Fruit fly (Drosophila melanogaster): ENCODE results near the gene CG7878.

DNA sequence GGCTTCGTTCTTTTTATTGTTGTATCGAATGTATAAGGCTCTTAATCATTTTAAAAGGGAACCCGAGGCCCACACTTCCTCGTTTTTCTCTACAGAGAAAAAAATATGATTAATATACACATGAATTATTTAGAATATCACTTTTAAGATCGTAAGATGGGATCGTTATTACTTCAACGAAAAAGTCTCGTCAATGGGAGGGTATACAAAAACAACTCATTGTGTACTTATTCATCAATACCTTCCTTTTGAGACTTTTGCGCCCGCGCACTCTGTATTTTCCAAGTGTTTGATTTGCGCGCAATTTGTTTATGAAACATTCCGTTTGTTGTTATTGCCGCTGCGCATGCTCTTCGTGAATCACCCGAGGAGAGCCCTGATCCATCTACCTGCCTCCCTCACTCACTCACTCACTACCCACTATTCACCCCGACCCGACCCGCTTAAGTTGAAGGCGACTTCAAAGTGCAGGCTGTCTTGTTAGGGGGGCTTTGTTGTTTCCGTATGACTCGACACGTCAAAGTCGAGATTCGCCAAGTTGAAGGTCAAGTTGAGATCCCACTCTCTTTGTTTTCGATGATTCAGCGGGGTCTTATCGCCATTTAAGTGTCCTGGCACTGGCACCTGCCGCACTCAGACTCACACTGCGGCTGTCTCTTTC, 6.4 kb upstream of the CG7878 start:
- TF ChIP-seq CG10348 (GFP tag; IDR thresholded peaks at IDR 0.05) (no peak), CG15710 (tag; optimal IDR thresholded peaks at IDR 0.05) (no peak), CG17806 (tag; optimal IDR thresholded peaks at IDR 0.05) (no peak), CG8301 (tag; optimal IDR thresholded peaks at IDR 0.05) (no peak), Snoo (tag; optimal IDR thresholded peaks at IDR 0.05) (peak; percentile 33), rn (GFP tag; IDR thresholded peaks at IDR 0.05) (no peak), CG13204 (GFP tag; optimal IDR thresholded peaks at IDR 0.05) (no peak), Pif1B (GFP tag; optimal IDR thresholded peaks at IDR 0.05) (no peak), CG14655 (GFP tag; optimal IDR thresholded peaks at IDR 0.05) (no peak), EcR (GFP tag; optimal IDR thresholded peaks at IDR 0.05) (peak; percentile 65)
